Worm (Caenorhabditis elegans) whole organism, late embryonic: ENCODE data around the gene nlt-1.

Experiments
- C08G9.2 ChIP-seq: sonication (generic microtip); optimal IDR thresholded peaks from 2 replicates; lab custom pipeline; 2016; ENCODE audit warnings: mild to moderate bottlenecking, missing genetic modification characterization, moderate library complexity, missing compliant biosample characterization
- C38D4.7 ChIP-seq: fragments of 200-800 bp; sonication (Bioruptor generic); optimal IDR thresholded peaks from 2 replicates; lab custom pipeline; 2018; ENCODE audit warnings: mild to moderate bottlenecking, missing genetic modification characterization, moderate library complexity, missing compliant biosample characterization
- F13H6.1 ChIP-seq: sonication (generic microtip); optimal IDR thresholded peaks from 2 replicates; lab custom pipeline; 2016; ENCODE audit warnings: missing genetic modification characterization, missing compliant biosample characterization
- K02D7.2 ChIP-seq: sonication (generic microtip); optimal IDR thresholded peaks from 2 replicates; lab custom pipeline; 2017; ENCODE audit warnings: mild to moderate bottlenecking, missing genetic modification characterization, missing compliant biosample characterization
- K09A11.1 ChIP-seq: sonication (generic microtip); optimal IDR thresholded peaks from 2 replicates; lab custom pipeline; 2017; ENCODE audit warnings: antibody characterized with exemption, mild to moderate bottlenecking, missing genetic modification characterization, missing compliant biosample characterization; ENCODE audit not compliant: insufficient read depth
- T23F11.4 ChIP-seq: fragments of 200-800 bp; sonication (Bioruptor generic); optimal IDR thresholded peaks from 2 replicates; lab custom pipeline; 2018; ENCODE audit warnings: mild to moderate bottlenecking, missing genetic modification characterization, missing compliant biosample characterization
- ahr-1 ChIP-seq: sonication (generic microtip); optimal IDR thresholded peaks from 2 replicates; lab custom pipeline; 2016; ENCODE audit warnings: missing genetic modification characterization, missing compliant biosample characterization
- ama-1 ChIP-seq: fragments of 150-350 bp; optimal IDR thresholded peaks from 2 replicates; lab custom pipeline; 2014
- ceh-18 ChIP-seq: sonication (generic microtip); optimal IDR thresholded peaks from 2 replicates; lab custom pipeline; 2016; ENCODE audit warnings: missing genetic modification characterization, missing compliant biosample characterization
- ceh-19 ChIP-seq: fragments of 200-800 bp; sonication (Bioruptor generic); optimal IDR thresholded peaks from 2 replicates; lab custom pipeline; 2018; ENCODE audit warnings: mild to moderate bottlenecking, missing genetic modification characterization, missing compliant biosample characterization
- ceh-2 ChIP-seq: sonication (generic microtip); optimal IDR thresholded peaks from 2 replicates; lab custom pipeline; 2016; ENCODE audit warnings: missing genotype, missing genetic modification characterization, missing compliant biosample characterization
- ceh-22 ChIP-seq: sonication (generic microtip); optimal IDR thresholded peaks from 2 replicates; lab custom pipeline; 2017; ENCODE audit warnings: missing biosample characterization, missing genetic modification characterization
- ceh-31 ChIP-seq: sonication (generic microtip); optimal IDR thresholded peaks from 2 replicates; lab custom pipeline; 2016; ENCODE audit warnings: missing genetic modification characterization, missing compliant biosample characterization
- ceh-45 ChIP-seq: fragments of 200-800 bp; sonication (Bioruptor generic); IDR thresholded peaks from 2 replicates; pipeline ENCODE4 v1.3.6; 2022; ENCODE audit warnings: missing genetic modification reagents, missing genetic modification characterization, missing compliant biosample characterization
- ceh-48 ChIP-seq: sonication (generic microtip); optimal IDR thresholded peaks from 2 replicates; lab custom pipeline; 2016; ENCODE audit warnings: missing genetic modification characterization, inconsistent platforms, missing compliant biosample characterization
- ceh-6 ChIP-seq: fragments of 200-800 bp; sonication (Bioruptor generic); optimal IDR thresholded peaks from 2 replicates; lab custom pipeline; 2018; ENCODE audit warnings: mild to moderate bottlenecking, missing genetic modification characterization, missing compliant biosample characterization
- dve-1 ChIP-seq: sonication (generic microtip); optimal IDR thresholded peaks from 2 replicates; lab custom pipeline; 2017; ENCODE audit warnings: antibody characterized with exemption, mild to moderate bottlenecking, missing genetic modification characterization, missing compliant biosample characterization
- ets-4 ChIP-seq: sonication (generic microtip); optimal IDR thresholded peaks from 2 replicates; lab custom pipeline; 2016; ENCODE audit warnings: missing genetic modification characterization, missing compliant biosample characterization
- eyg-1 ChIP-seq: sonication (generic microtip); optimal IDR thresholded peaks from 2 replicates; lab custom pipeline; 2016; ENCODE audit warnings: missing genotype, missing genetic modification characterization, missing compliant biosample characterization
- fax-1 ChIP-seq: sonication (generic microtip); optimal IDR thresholded peaks from 2 replicates; lab custom pipeline; 2016; ENCODE audit warnings: missing genotype, missing genetic modification characterization, missing compliant biosample characterization
- fkh-10 ChIP-seq: fragments of 150-350 bp; optimal IDR thresholded peaks from 2 replicates; lab custom pipeline; 2014; ENCODE audit warnings: missing biosample characterization, missing genetic modification reagents, missing genetic modification characterization
- fkh-6 ChIP-seq: sonication (generic microtip); optimal IDR thresholded peaks from 2 replicates; lab custom pipeline; 2016; ENCODE audit warnings: missing genetic modification characterization, missing compliant biosample characterization
- gmeb-2 ChIP-seq: sonication (generic microtip); optimal IDR thresholded peaks from 2 replicates; lab custom pipeline; 2016; ENCODE audit warnings: missing genetic modification characterization, inconsistent platforms, missing compliant biosample characterization
- hlh-13 ChIP-seq: fragments of 200-800 bp; sonication (Bioruptor generic); optimal IDR thresholded peaks from 2 replicates; lab custom pipeline; 2018; ENCODE audit warnings: mild to moderate bottlenecking, missing genetic modification characterization, missing compliant biosample characterization
- hlh-15 ChIP-seq: sonication (generic microtip); optimal IDR thresholded peaks from 2 replicates; lab custom pipeline; 2016; ENCODE audit warnings: missing genetic modification characterization, missing compliant biosample characterization
- hlh-8 ChIP-seq: sonication (generic microtip); optimal IDR thresholded peaks from 2 replicates; lab custom pipeline; 2016; ENCODE audit warnings: missing genotype, missing genetic modification characterization, missing compliant biosample characterization
- lin-11 ChIP-seq: fragments of 200-800 bp; sonication (Bioruptor generic); optimal IDR thresholded peaks from 2 replicates; lab custom pipeline; 2018; ENCODE audit warnings: mild to moderate bottlenecking, missing genetic modification characterization, missing compliant biosample characterization
- nhr-232 ChIP-seq: sonication (generic microtip); optimal IDR thresholded peaks from 2 replicates; lab custom pipeline; 2016; ENCODE audit warnings: missing genetic modification characterization, missing compliant biosample characterization
- npax-4 ChIP-seq: sonication (generic microtip); optimal IDR thresholded peaks from 2 replicates; lab custom pipeline; 2016; ENCODE audit warnings: missing genetic modification characterization, missing compliant biosample characterization
- odd-2 ChIP-seq: sonication (generic microtip); optimal IDR thresholded peaks from 2 replicates; lab custom pipeline; 2017; ENCODE audit warnings: antibody characterized with exemption, mild to moderate bottlenecking, missing genetic modification characterization, missing compliant biosample characterization
- pag-3 ChIP-seq: sonication (generic microtip); optimal IDR thresholded peaks from 2 replicates; lab custom pipeline; 2016; ENCODE audit warnings: missing compliant biosample characterization, missing genetic modification characterization, borderline replicate concordance
- pax-1 ChIP-seq: fragments of 150-350 bp; optimal IDR thresholded peaks from 2 replicates; lab custom pipeline; 2014; ENCODE audit warnings: missing biosample characterization, missing genetic modification characterization
- pha-2 ChIP-seq: sonication (generic microtip); optimal IDR thresholded peaks from 2 replicates; lab custom pipeline; 2017; ENCODE audit warnings: mild to moderate bottlenecking, missing genetic modification characterization, missing compliant biosample characterization
- pqm-1 ChIP-seq: sonication (generic microtip); optimal IDR thresholded peaks from 2 replicates; lab custom pipeline; 2016; ENCODE audit warnings: missing genetic modification characterization, missing compliant biosample characterization
- pros-1 ChIP-seq: fragments of 150-350 bp; optimal IDR thresholded peaks from 2 replicates; lab custom pipeline; 2014; ENCODE audit warnings: missing biosample characterization, missing genetic modification reagents, missing genetic modification characterization
- ref-2 ChIP-seq: sonication (generic microtip); optimal IDR thresholded peaks from 2 replicates; lab custom pipeline; 2016; ENCODE audit warnings: missing genetic modification characterization, missing compliant biosample characterization
- rnt-1 ChIP-seq: sonication (generic microtip); optimal IDR thresholded peaks from 2 replicates; lab custom pipeline; 2016; ENCODE audit warnings: missing genetic modification characterization, missing compliant biosample characterization
- sdc-2 ChIP-seq: sonication (generic microtip); optimal IDR thresholded peaks from 2 replicates; lab custom pipeline; 2016; ENCODE audit warnings: missing genotype, missing genetic modification characterization, missing compliant biosample characterization
- sox-4 ChIP-seq: sonication (generic microtip); optimal IDR thresholded peaks from 2 replicates; lab custom pipeline; 2017; ENCODE audit warnings: mild to moderate bottlenecking, missing genetic modification characterization, inconsistent platforms, missing compliant biosample characterization
- syd-9 ChIP-seq: sonication (generic microtip); optimal IDR thresholded peaks from 2 replicates; lab custom pipeline; 2016; ENCODE audit warnings: mild to moderate bottlenecking, missing genetic modification characterization, moderate library complexity, missing compliant biosample characterization
- ttx-3 ChIP-seq: sonication (generic microtip); optimal IDR thresholded peaks from 2 replicates; lab custom pipeline; 2016; ENCODE audit warnings: missing genetic modification reagents, missing genetic modification characterization, missing compliant biosample characterization
- unc-3 ChIP-seq, 2 experiments: fragments of 200-800 bp in 1 of 2; sonication (Bioruptor generic) in 1 of 2; sonication (generic microtip) in 1 of 2; conservative IDR thresholded peaks in 1 of 2; optimal IDR thresholded peaks in 1 of 2; 2 replicates each; pipeline versions ENCODE4 v1.3.6 to Lab custom; 2016 to 2022; ENCODE audit warnings: missing compliant biosample characterization in 2 of 2, missing genetic modification characterization in 2 of 2, missing genetic modification reagents in 1 of 2
- unc-42 ChIP-seq: sonication (generic microtip); optimal IDR thresholded peaks from 2 replicates; lab custom pipeline; 2016; ENCODE audit warnings: missing genotype, missing genetic modification characterization, missing compliant biosample characterization
- unc-86 ChIP-seq: sonication (generic microtip); optimal IDR thresholded peaks from 2 replicates; lab custom pipeline; 2016; ENCODE audit warnings: missing genetic modification characterization, missing compliant biosample characterization
- zip-5 ChIP-seq: sonication (generic microtip); optimal IDR thresholded peaks from 2 replicates; lab custom pipeline; 2016; ENCODE audit warnings: missing genetic modification characterization, missing compliant biosample characterization

The nlt-1 gene

ce11 chrII:9984866-9985336 is 16.0 kb downstream of the nlt-1 start (continued):
- TF ChIP-seq fkh-6 (tag; lab: Kevin White, UChicago), result no peak
- TF ChIP-seq ceh-19 (GFP tag; lab: Kevin White, UChicago), result peak; percentile 45
- TF ChIP-seq ceh-2 (tag; lab: Kevin White, UChicago), result peak; percentile 30
- no peak for TF ChIP-seq pqm-1
- TF ChIP-seq K09A11.1 (tag; lab: Kevin White, UChicago), result no peak
- TF ChIP-seq ceh-31 (tag; lab: Kevin White, UChicago), result peak; percentile 86
- no peak for TF ChIP-seq gmeb-2 (tag; lab: Kevin White, UChicago)
- TF ChIP-seq ceh-18 (tag; lab: Kevin White, UChicago), result peak; percentile 93
- no peak for TF ChIP-seq zip-5 (tag; lab: Kevin White, UChicago)
- no peak for TF ChIP-seq ttx-3 (tag; lab: Kevin White, UChicago)
- no peak for TF ChIP-seq K02D7.2
- peak; percentile 32 for TF ChIP-seq ref-2
- peak; percentile 31 for TF ChIP-seq ceh-22
- TF ChIP-seq unc-86, result no peak
- no peak for TF ChIP-seq rnt-1 (tag; lab: Kevin White, UChicago)
- no peak for TF ChIP-seq fkh-10 (GFP tag; lab: Kevin White, UChicago)
- no peak for TF ChIP-seq eyg-1 (tag; lab: Kevin White, UChicago)
- peak; percentile 39 for TF ChIP-seq sdc-2
- TF ChIP-seq ama-1, result no peak
- no peak for TF ChIP-seq npax-4
- no peak for TF ChIP-seq hlh-13 (GFP tag; lab: Kevin White, UChicago)
- no peak for TF ChIP-seq ets-4
- TF ChIP-seq pag-3 (tag; lab: Kevin White, UChicago), result no peak
- peak; percentile 24 for TF ChIP-seq fax-1
- TF ChIP-seq T23F11.4 (GFP tag; lab: Kevin White, UChicago), result no peak
- no peak for TF ChIP-seq ahr-1
- TF ChIP-seq dve-1 (tag; lab: Kevin White, UChicago), result no peak
- TF ChIP-seq ceh-45 (GFP tag; lab: Robert Waterston, UW), result no peak
- TF ChIP-seq C38D4.7 (GFP tag; lab: Kevin White, UChicago), result no peak
- TF ChIP-seq lin-11 (tag; lab: Kevin White, UChicago), result no peak
- no peak for TF ChIP-seq pax-1 (tag; lab: Kevin White, UChicago)
- TF ChIP-seq syd-9 (tag; lab: Kevin White, UChicago), result peak; percentile 11
- no peak for TF ChIP-seq nhr-232 (tag; lab: Kevin White, UChicago)
- TF ChIP-seq F13H6.1 (tag; lab: Kevin White, UChicago), result peak; percentile 20

ce11 chrII:9982437-9982836 is 18.5 kb downstream of the nlt-1 start:
- TF ChIP-seq unc-3 (GFP tag; conservative IDR thresholded peaks at IDR 0.05; lab: Robert Waterston, UW) (no peak), unc-3 (tag; optimal IDR thresholded peaks at IDR 0.05; lab: Kevin White, UChicago) (no peak), ceh-6 (GFP tag; lab: Kevin White, UChicago) (no peak), dve-1 (tag; lab: Kevin White, UChicago) (no peak), pha-2 (no peak), unc-42 (tag; lab: Kevin White, UChicago) (peak; percentile 81), hlh-8 (no peak), ceh-31 (tag; lab: Kevin White, UChicago) (peak; percentile 42)

ce11 chrII:9981760-9982159 is 19.2 kb downstream of the nlt-1 start, which contains the start of gene sdz-38:
Gene sdz-38, minus strand, starts transcription at chrII:9981860.
- TF ChIP-seq hlh-15 (tag; lab: Kevin White, UChicago) (no peak), ahr-1 (no peak), pros-1 (tag; lab: Kevin White, UChicago) (no peak), ceh-22 (no peak), pqm-1 (no peak), unc-86 (no peak), ceh-48 (tag; lab: Kevin White, UChicago) (no peak), sox-4 (tag; lab: Kevin White, UChicago) (no peak), odd-2 (no peak), nhr-232 (tag; lab: Kevin White, UChicago) (no peak), F13H6.1 (tag; lab: Kevin White, UChicago) (no peak), syd-9 (tag; lab: Kevin White, UChicago) (no peak), dve-1 (tag; lab: Kevin White, UChicago) (no peak), C08G9.2 (tag; lab: Kevin White, UChicago) (no peak)
